Fruit fly (Drosophila melanogaster): ENCODE data around the gene Acp63F.

The Acp63F gene

dm6 chr3L:3787077-3787433 lies 29.1 kb downstream of the Acp63F start:
- no peak for TF ChIP-seq sage (GFP tag; optimal IDR thresholded peaks at IDR 0.05)
- no peak for TF ChIP-seq dsf (GFP tag; optimal IDR thresholded peaks at IDR 0.05; ENCODE audit: borderline replicate concordance)
- no peak for TF ChIP-seq rgr (GFP tag; optimal IDR thresholded peaks at IDR 0.05)

dm6 chr3L:3786344-3787076 lies 29.6 kb downstream of the Acp63F start:
- peak in 1 of 2 experiments; percentile 38 for TF ChIP-seq foxo (GFP tag; optimal IDR thresholded peaks at IDR 0.05)
- TF ChIP-seq pan (optimal IDR thresholded peaks at IDR 0.05) = no peak
- TF ChIP-seq fru (GFP tag; optimal IDR thresholded peaks at IDR 0.05) = peak; percentile 13
- TF ChIP-seq Hr78 (GFP tag; optimal IDR thresholded peaks at IDR 0.05) = no peak
- TF ChIP-seq HLH106 (tag; optimal IDR thresholded peaks at IDR 0.05) = peak; percentile 29
- no peak for TF ChIP-seq psq (GFP tag; optimal IDR thresholded peaks at IDR 0.05)
- no peak for TF ChIP-seq rgr (GFP tag; optimal IDR thresholded peaks at IDR 0.05)
- peak; percentile 19 for TF ChIP-seq woc (GFP tag; optimal IDR thresholded peaks at IDR 0.05)
- TF ChIP-seq CrebA (GFP tag; optimal IDR thresholded peaks at IDR 0.05; ENCODE audit: borderline replicate concordance) = no peak

- TF ChIP-seq N (GFP tag; optimal IDR thresholded peaks at IDR 0.05) = no peak
- peak; percentile 13 for TF ChIP-seq HLH106 (tag; optimal IDR thresholded peaks at IDR 0.05)
- TF ChIP-seq fru (GFP tag; optimal IDR thresholded peaks at IDR 0.05) = peak; percentile 23
- TF ChIP-seq br (GFP tag; optimal IDR thresholded peaks at IDR 0.05) = peak; percentile 15
- TF ChIP-seq usp (GFP tag; optimal IDR thresholded peaks at IDR 0.05) = no peak
- peak; percentile 15 for TF ChIP-seq OdsH (GFP tag; optimal IDR thresholded peaks at IDR 0.05)
- peak; percentile 12 for TF ChIP-seq rgr (GFP tag; optimal IDR thresholded peaks at IDR 0.05)
- no peak for TF ChIP-seq dl (GFP tag; optimal IDR thresholded peaks at IDR 0.05; ENCODE audit: insufficient read depth in 1 of 2, partially characterized antibody in 2 of 2)
- no peak for TF ChIP-seq psq (GFP tag; optimal IDR thresholded peaks at IDR 0.05)
- TF ChIP-seq pan (optimal IDR thresholded peaks at IDR 0.05) = no peak
- TF ChIP-seq Rel (GFP tag; optimal IDR thresholded peaks at IDR 0.05) = no peak
- TF ChIP-seq Rel (tag; optimal IDR thresholded peaks at IDR 0.05) = peak; percentile 60
- no peak for TF ChIP-seq Hr83 (GFP tag; optimal IDR thresholded peaks at IDR 0.05; ENCODE audit: poor library complexity, severe bottlenecking)
- no peak for TF ChIP-seq Hr78 (GFP tag; optimal IDR thresholded peaks at IDR 0.05)
- TF ChIP-seq CG32264 (GFP tag; optimal IDR thresholded peaks at IDR 0.05) = peak; percentile 38
- no peak for TF ChIP-seq Myc (optimal IDR thresholded peaks at IDR 0.05)
- TF ChIP-seq Vsx2 (GFP tag; optimal IDR thresholded peaks at IDR 0.05; ENCODE audit: partially characterized antibody) = no peak
- TF ChIP-seq Jra (GFP tag; optimal IDR thresholded peaks at IDR 0.05) = no peak
- no peak for TF ChIP-seq Dfd (GFP tag; optimal IDR thresholded peaks at IDR 0.05)
- no peak for TF ChIP-seq CrebA (GFP tag; optimal IDR thresholded peaks at IDR 0.05; ENCODE audit: borderline replicate concordance)
- TF ChIP-seq tai (GFP tag; optimal IDR thresholded peaks at IDR 0.05) = no peak
- TF ChIP-seq ey (GFP tag; optimal IDR thresholded peaks at IDR 0.05) = peak; percentile 34
- TF ChIP-seq lola (GFP tag; optimal IDR thresholded peaks at IDR 0.05) = no peak
- TF ChIP-seq foxo (GFP tag; optimal IDR thresholded peaks at IDR 0.05) = peak in 1 of 2 experiments; percentile 30
Measured at dm6 chr3L:3785688-3786087, 30.5 kb downstream of the Acp63F start.

- peak; percentile 98 for TF ChIP-seq OdsH (GFP tag; optimal IDR thresholded peaks at IDR 0.05)
- TF ChIP-seq Rel (GFP tag; optimal IDR thresholded peaks at IDR 0.05) = peak; percentile 96
- no peak for TF ChIP-seq Rel (tag; optimal IDR thresholded peaks at IDR 0.05)
- TF ChIP-seq pan (optimal IDR thresholded peaks at IDR 0.05) = no peak
- TF ChIP-seq Abd-B (GFP tag; optimal IDR thresholded peaks at IDR 0.05) = no peak
- no peak for TF ChIP-seq Vsx2 (GFP tag; optimal IDR thresholded peaks at IDR 0.05; ENCODE audit: partially characterized antibody)
- peak; percentile 99 for TF ChIP-seq fru (GFP tag; optimal IDR thresholded peaks at IDR 0.05)
- TF ChIP-seq dsf (GFP tag; optimal IDR thresholded peaks at IDR 0.05; ENCODE audit: borderline replicate concordance) = peak; percentile 87
- peak; percentile 92 for TF ChIP-seq tai (GFP tag; optimal IDR thresholded peaks at IDR 0.05)
- TF ChIP-seq Hr83 (GFP tag; optimal IDR thresholded peaks at IDR 0.05; ENCODE audit: poor library complexity, severe bottlenecking) = peak; percentile 74
- TF ChIP-seq h (GFP tag; optimal IDR thresholded peaks at IDR 0.05) = peak; percentile 99
- peak; percentile 81 for TF ChIP-seq GATAd (GFP tag; optimal IDR thresholded peaks at IDR 0.05)
- peak; percentile 90 to 99 for TF ChIP-seq foxo (GFP tag; optimal IDR thresholded peaks at IDR 0.05)
- peak; percentile 99 for TF ChIP-seq rgr (GFP tag; optimal IDR thresholded peaks at IDR 0.05)
- TF ChIP-seq Jra (GFP tag; optimal IDR thresholded peaks at IDR 0.05) = peak; percentile 90
- peak; percentile 94 for TF ChIP-seq Sp1 (GFP tag; optimal IDR thresholded peaks at IDR 0.05)
- TF ChIP-seq woc (GFP tag; optimal IDR thresholded peaks at IDR 0.05) = peak; percentile 98
- no peak for TF ChIP-seq lola (GFP tag; optimal IDR thresholded peaks at IDR 0.05)
- peak; percentile 98 for TF ChIP-seq psq (GFP tag; optimal IDR thresholded peaks at IDR 0.05)
- no peak for TF ChIP-seq usp (GFP tag; optimal IDR thresholded peaks at IDR 0.05)
- peak; percentile 92 for TF ChIP-seq CrebA (GFP tag; optimal IDR thresholded peaks at IDR 0.05; ENCODE audit: borderline replicate concordance)
- TF ChIP-seq Dif (GFP tag; optimal IDR thresholded peaks at IDR 0.05; ENCODE audit: partially characterized antibody) = no peak
- TF ChIP-seq Hr78 (GFP tag; optimal IDR thresholded peaks at IDR 0.05) = no peak
- TF ChIP-seq dl (GFP tag; optimal IDR thresholded peaks at IDR 0.05; ENCODE audit: insufficient read depth in 1 of 2, partially characterized antibody in 2 of 2) = no peak
- no peak for TF ChIP-seq N (GFP tag; optimal IDR thresholded peaks at IDR 0.05)
- peak; percentile 99 for TF ChIP-seq ey (GFP tag; optimal IDR thresholded peaks at IDR 0.05)
- peak; percentile 98 for TF ChIP-seq Hnf4 (GFP tag; optimal IDR thresholded peaks at IDR 0.05)
- TF ChIP-seq dmrt93B (GFP tag; optimal IDR thresholded peaks at IDR 0.05) = peak; percentile 88
- peak; percentile 89 for TF ChIP-seq brk (GFP tag; optimal IDR thresholded peaks at IDR 0.05)
- TF ChIP-seq jim (GFP tag; optimal IDR thresholded peaks at IDR 0.05) = no peak
- TF ChIP-seq sv (GFP tag; optimal IDR thresholded peaks at IDR 0.05) = peak; percentile 87
- TF ChIP-seq Myc (optimal IDR thresholded peaks at IDR 0.05) = no peak
- peak; percentile 94 for TF ChIP-seq sage (GFP tag; optimal IDR thresholded peaks at IDR 0.05)
- TF ChIP-seq CG32264 (GFP tag; optimal IDR thresholded peaks at IDR 0.05) = peak; percentile 99
Measured at dm6 chr3L:3785002-3785661, 31.0 kb downstream of the Acp63F start.
